Worm (Caenorhabditis elegans) whole organism, mixed stage, embryonic: ENCODE results near the gene C03E10.1.

Source experiments
- M03D4.4 ChIP-seq: sonication (generic microtip); optimal IDR thresholded peaks from 2 replicates; lab custom pipeline; 2017; ENCODE audit warnings: mild to moderate bottlenecking, missing genetic modification characterization, missing compliant biosample characterization
- bed-3 ChIP-seq: fragments of 200-800 bp; sonication (Bioruptor generic); optimal IDR thresholded peaks from 3 replicates; lab custom pipeline; 2018; ENCODE audit warnings: mild to moderate bottlenecking, missing genetic modification characterization, moderate library complexity, missing compliant biosample characterization
- blmp-1 ChIP-seq: fragments of 150-350 bp; optimal IDR thresholded peaks from 2 replicates; lab custom pipeline; 2014; ENCODE audit warnings: missing biosample characterization, missing genetic modification characterization
- ceh-39 ChIP-seq: fragments of 150-350 bp; optimal IDR thresholded peaks from 2 replicates; lab custom pipeline; 2014; ENCODE audit warnings: missing biosample characterization, missing genetic modification characterization
- ceh-43 ChIP-seq: fragments of 200-800 bp; sonication (Bioruptor generic); optimal IDR thresholded peaks from 2 replicates; lab custom pipeline; 2018; ENCODE audit warnings: mild to moderate bottlenecking, missing genetic modification characterization, moderate library complexity, missing compliant biosample characterization
- ceh-83 ChIP-seq: fragments of 200-800 bp; sonication (Bioruptor generic); optimal IDR thresholded peaks from 2 replicates; lab custom pipeline; 2018; ENCODE audit warnings: mild to moderate bottlenecking, missing genetic modification characterization, missing compliant biosample characterization
- ces-1 ChIP-seq: fragments of 150-350 bp; optimal IDR thresholded peaks from 2 replicates; lab custom pipeline; 2014; ENCODE audit warnings: missing biosample characterization, missing genetic modification reagents, missing genetic modification characterization
- cnd-1 ChIP-seq: fragments of 200-800 bp; sonication (Bioruptor generic); optimal IDR thresholded peaks from 2 replicates; lab custom pipeline; 2018; ENCODE audit warnings: mild to moderate bottlenecking, missing genetic modification characterization, missing compliant biosample characterization
- drap-1 ChIP-seq: fragments of 200-800 bp; sonication (Bioruptor generic); optimal IDR thresholded peaks from 3 replicates; lab custom pipeline; 2018; ENCODE audit warnings: mild to moderate bottlenecking, missing genetic modification characterization, missing compliant biosample characterization
- elt-1 ChIP-seq: sonication (generic microtip); optimal IDR thresholded peaks from 2 replicates; lab custom pipeline; 2017; ENCODE audit warnings: missing genetic modification characterization, mild to moderate bottlenecking, missing compliant biosample characterization, antibody characterized with exemption, moderate library complexity, borderline replicate concordance; ENCODE audit not compliant: insufficient read depth
- elt-3 ChIP-seq: fragments of 150-350 bp; optimal IDR thresholded peaks from 2 replicates; lab custom pipeline; 2014; ENCODE audit warnings: missing biosample characterization, missing genetic modification characterization
- flh-1 ChIP-seq: fragments of 200-800 bp; sonication (Bioruptor generic); optimal IDR thresholded peaks from 2 replicates; lab custom pipeline; 2018; ENCODE audit warnings: mild to moderate bottlenecking, missing genetic modification characterization, moderate library complexity, missing compliant biosample characterization
- ham-2 ChIP-seq: fragments of 200-800 bp; sonication (Bioruptor generic); optimal IDR thresholded peaks from 2 replicates; lab custom pipeline; 2018; ENCODE audit warnings: mild to moderate bottlenecking, missing genetic modification characterization, missing compliant biosample characterization
- hlh-1 ChIP-seq: fragments of 150-350 bp; optimal IDR thresholded peaks from 2 replicates; lab custom pipeline; 2014; ENCODE audit warnings: missing biosample characterization, missing genetic modification reagents, missing genetic modification characterization
- lin-13 ChIP-seq: fragments of 150-350 bp; optimal IDR thresholded peaks from 2 replicates; lab custom pipeline; 2014; ENCODE audit warnings: missing biosample characterization, missing genetic modification characterization
- lin-32 ChIP-seq: fragments of 200-800 bp; sonication (Bioruptor generic); optimal IDR thresholded peaks from 2 replicates; lab custom pipeline; 2018; ENCODE audit warnings: mild to moderate bottlenecking, missing genetic modification characterization, missing compliant biosample characterization
- lsy-2 ChIP-seq: fragments of 150-350 bp; optimal IDR thresholded peaks from 2 replicates; lab custom pipeline; 2014; ENCODE audit warnings: missing biosample characterization, missing genetic modification characterization
- mab-5 ChIP-seq: fragments of 150-350 bp; optimal IDR thresholded peaks from 2 replicates; lab custom pipeline; 2014; ENCODE audit warnings: missing biosample characterization, missing genetic modification characterization
- mep-1 ChIP-seq: fragments of 150-350 bp; optimal IDR thresholded peaks from 2 replicates; lab custom pipeline; 2017; ENCODE audit warnings: missing biosample characterization, missing genetic modification reagents, missing genetic modification characterization, inconsistent platforms
- mls-2 ChIP-seq: sonication (generic microtip); optimal IDR thresholded peaks from 2 replicates; lab custom pipeline; 2016; ENCODE audit warnings: mild to moderate bottlenecking, missing genetic modification characterization, moderate library complexity, missing compliant biosample characterization
- nhr-12 ChIP-seq: fragments of 150-350 bp; optimal IDR thresholded peaks from 2 replicates; lab custom pipeline; 2014; ENCODE audit warnings: missing biosample characterization, missing genetic modification characterization
- nhr-2 ChIP-seq: fragments of 150-350 bp; optimal IDR thresholded peaks from 2 replicates; lab custom pipeline; 2014; ENCODE audit warnings: missing biosample characterization, missing genetic modification characterization
- nhr-237 ChIP-seq: fragments of 150-350 bp; optimal IDR thresholded peaks from 2 replicates; lab custom pipeline; 2014; ENCODE audit warnings: missing biosample characterization, missing genetic modification characterization
- nhr-28 ChIP-seq: fragments of 150-350 bp; optimal IDR thresholded peaks from 2 replicates; lab custom pipeline; 2014; ENCODE audit warnings: missing biosample characterization, missing genetic modification characterization
- nhr-76 ChIP-seq: sonication (generic microtip); optimal IDR thresholded peaks from 2 replicates; lab custom pipeline; 2017; ENCODE audit warnings: missing biosample characterization, missing genetic modification characterization
- snpc-4 ChIP-seq: fragments of 150-350 bp; optimal IDR thresholded peaks from 2 replicates; lab custom pipeline; 2014; ENCODE audit warnings: missing biosample characterization, missing genetic modification characterization
- sptf-1 ChIP-seq: sonication (generic microtip); optimal IDR thresholded peaks from 2 replicates; lab custom pipeline; 2017; ENCODE audit warnings: mild to moderate bottlenecking, missing genetic modification characterization, moderate library complexity, missing compliant biosample characterization
- unc-120 ChIP-seq: sonication (generic microtip); optimal IDR thresholded peaks from 2 replicates; lab custom pipeline; 2017; ENCODE audit warnings: missing genetic modification characterization, missing compliant biosample characterization; ENCODE audit not compliant: poor library complexity, severe bottlenecking
- unc-62 ChIP-seq: fragments of 150-350 bp; optimal IDR thresholded peaks from 2 replicates; lab custom pipeline; 2014; ENCODE audit warnings: missing biosample characterization, missing genetic modification reagents, missing genetic modification characterization
- zip-8 ChIP-seq: fragments of 150-350 bp; optimal IDR thresholded peaks from 2 replicates; lab custom pipeline; 2014; ENCODE audit warnings: missing biosample characterization, missing genetic modification characterization
- ztf-11 ChIP-seq: fragments of 150-350 bp; optimal IDR thresholded peaks from 2 replicates; lab custom pipeline; 2014; ENCODE audit warnings: missing biosample characterization, missing genetic modification characterization

The C03E10.1 gene

ce11 chrV:11299406-11299805 lies 8.4 kb downstream of the C03E10.1 start:
- TF ChIP-seq mls-2 (tag; lab: Kevin White, UChicago) (no peak), snpc-4 (tag; lab: Kevin White, UChicago) (no peak), ces-1 (GFP tag; lab: Kevin White, UChicago) (no peak)

ce11 chrV:11300539-11300938 lies 9.6 kb downstream of the C03E10.1 start, which contains the start of gene srh-47:
srh-47 (minus strand) TSS chrV:11300639.
- no peak for TF ChIP-seq mab-5 (tag; lab: Kevin White, UChicago)
- no peak for TF ChIP-seq hlh-1
- no peak for TF ChIP-seq nhr-2 (tag; lab: Kevin White, UChicago)
- TF ChIP-seq ceh-43 (GFP tag; lab: Kevin White, UChicago): no peak
- TF ChIP-seq unc-120 (tag; lab: Kevin White, UChicago): no peak
- no peak for TF ChIP-seq flh-1 (GFP tag; lab: Kevin White, UChicago)
- no peak for TF ChIP-seq drap-1
- TF ChIP-seq elt-3: no peak
- TF ChIP-seq zip-8 (tag; lab: Kevin White, UChicago): no peak
- no peak for TF ChIP-seq ceh-83 (GFP tag; lab: Kevin White, UChicago)
- TF ChIP-seq M03D4.4: no peak

ce11 chrV:11302698-11303097 lies 11.7 kb downstream of the C03E10.1 start, which contains the start of gene srh-46:
srh-46 (minus strand) TSS chrV:11302886.
- no peak for TF ChIP-seq blmp-1 (tag; lab: Kevin White, UChicago)
- no peak for TF ChIP-seq flh-1 (GFP tag; lab: Kevin White, UChicago)
- no peak for TF ChIP-seq ces-1 (GFP tag; lab: Kevin White, UChicago)
- no peak for TF ChIP-seq cnd-1 (tag; lab: Kevin White, UChicago)
- no peak for TF ChIP-seq ceh-39 (tag; lab: Kevin White, UChicago)
- TF ChIP-seq mep-1 (tag; lab: Kevin White, UChicago): no peak
- TF ChIP-seq unc-62 (GFP tag; lab: Kevin White, UChicago): no peak
- no peak for TF ChIP-seq snpc-4 (tag; lab: Kevin White, UChicago)
- no peak for TF ChIP-seq ztf-11 (tag; lab: Kevin White, UChicago)
- TF ChIP-seq ham-2 (GFP tag; lab: Kevin White, UChicago): no peak
- no peak for TF ChIP-seq nhr-237 (tag; lab: Kevin White, UChicago)
- TF ChIP-seq nhr-76 (tag; lab: Kevin White, UChicago): no peak
- no peak for TF ChIP-seq nhr-28
- no peak for TF ChIP-seq zip-8 (tag; lab: Kevin White, UChicago)
- TF ChIP-seq lin-32 (GFP tag; lab: Kevin White, UChicago): no peak
- no peak for TF ChIP-seq unc-120 (tag; lab: Kevin White, UChicago)
- no peak for TF ChIP-seq ceh-43 (GFP tag; lab: Kevin White, UChicago)
- no peak for TF ChIP-seq nhr-12 (tag; lab: Kevin White, UChicago)
- no peak for TF ChIP-seq elt-3

- TF ChIP-seq elt-1 (tag; lab: Kevin White, UChicago): no peak
- TF ChIP-seq flh-1 (GFP tag; lab: Kevin White, UChicago): no peak
Measured at ce11 chrV:11304200-11304599, 13.2 kb downstream of the C03E10.1 start.

- no peak for TF ChIP-seq bed-3
- TF ChIP-seq lin-13 (tag; lab: Kevin White, UChicago): no peak
- no peak for TF ChIP-seq mls-2 (tag; lab: Kevin White, UChicago)
- no peak for TF ChIP-seq ceh-43 (GFP tag; lab: Kevin White, UChicago)
- no peak for TF ChIP-seq nhr-237 (tag; lab: Kevin White, UChicago)
- TF ChIP-seq mab-5 (tag; lab: Kevin White, UChicago): no peak
- no peak for TF ChIP-seq lsy-2 (tag; lab: Kevin White, UChicago)
- TF ChIP-seq lin-32 (GFP tag; lab: Kevin White, UChicago): no peak
- TF ChIP-seq sptf-1 (tag; lab: Kevin White, UChicago): no peak
- TF ChIP-seq mep-1 (tag; lab: Kevin White, UChicago): no peak
- no peak for TF ChIP-seq ztf-11 (tag; lab: Kevin White, UChicago)
- no peak for TF ChIP-seq ham-2 (GFP tag; lab: Kevin White, UChicago)
- no peak for TF ChIP-seq drap-1
- no peak for TF ChIP-seq elt-1 (tag; lab: Kevin White, UChicago)
- TF ChIP-seq cnd-1 (tag; lab: Kevin White, UChicago): no peak
- no peak for TF ChIP-seq snpc-4 (tag; lab: Kevin White, UChicago)
- TF ChIP-seq ces-1 (GFP tag; lab: Kevin White, UChicago): no peak
Measured at ce11 chrV:11304879-11305278, 13.9 kb downstream of the C03E10.1 start, which contains the start of gene srh-45. srh-45 (minus strand) TSS chrV:11304979.
